Worm (Caenorhabditis elegans): Measurements from ENCODE around the gene qua-1.

Gene qua-1

ce11 chrII:8222309-8223065, 23.9 kb downstream of the qua-1 start, which contains the start of gene dab-1:
dab-1 (plus strand) TSS chrII:8222386.
- no peak for TF ChIP-seq F13C5.2 (tag; optimal IDR thresholded peaks at IDR 0.05)
- TF ChIP-seq ama-1 (optimal IDR thresholded peaks at IDR 0.05), result peak; percentile 80
- TF ChIP-seq hmg-4 (GFP tag; optimal IDR thresholded peaks at IDR 0.05), result peak; percentile 61
- 0 out of 2 replicates have a peak, but pooled peaks have one; percentile 55 for TF ChIP-seq sea-1 (GFP tag; conservative IDR thresholded peaks at IDR 0.05)
- TF ChIP-seq hnd-1 (tag; optimal IDR thresholded peaks at IDR 0.05), result no peak
- 0 out of 2 replicates have a peak, but pooled peaks have one; percentile 34 for TF ChIP-seq flt-1 (GFP tag; IDR thresholded peaks at IDR 0.05)

ce11 chrII:8223422-8223821, 24.8 kb downstream of the qua-1 start:
- TF ChIP-seq ceh-36 (tag; optimal IDR thresholded peaks at IDR 0.05) (no peak), F13C5.2 (tag; optimal IDR thresholded peaks at IDR 0.05) (no peak), flt-1 (GFP tag; IDR thresholded peaks at IDR 0.05) (no peak), hmg-4 (GFP tag; optimal IDR thresholded peaks at IDR 0.05) (peak; percentile 16), aly-1 (tag; optimal IDR thresholded peaks at IDR 0.05) (no peak)

- no peak for TF ChIP-seq tbx-11 (GFP tag; IDR thresholded peaks at IDR 0.05)
- no peak for TF ChIP-seq hnd-1 (tag; optimal IDR thresholded peaks at IDR 0.05)
- TF ChIP-seq tbx-37 (GFP tag; conservative IDR thresholded peaks at IDR 0.05), result no peak
- no peak for TF ChIP-seq aly-1 (tag; optimal IDR thresholded peaks at IDR 0.05)
- TF ChIP-seq pes-1 (GFP tag; IDR thresholded peaks at IDR 0.05), result no peak
- no peak for TF ChIP-seq sea-1 (GFP tag; conservative IDR thresholded peaks at IDR 0.05)
- no peak for TF ChIP-seq ets-7 (tag; optimal IDR thresholded peaks at IDR 0.05)
- no peak for TF ChIP-seq hmbx-1 (tag; optimal IDR thresholded peaks at IDR 0.05)
- TF ChIP-seq ceh-13 (GFP tag; optimal IDR thresholded peaks at IDR 0.05), result no peak
- TF ChIP-seq tra-4 (tag; optimal IDR thresholded peaks at IDR 0.05), result no peak
- TF ChIP-seq B0310.2 (tag; optimal IDR thresholded peaks at IDR 0.05), result no peak
- TF ChIP-seq flt-1 (GFP tag; IDR thresholded peaks at IDR 0.05), result no peak
- no peak for TF ChIP-seq ceh-36 (tag; optimal IDR thresholded peaks at IDR 0.05)
- TF ChIP-seq F13C5.2 (tag; optimal IDR thresholded peaks at IDR 0.05), result no peak
- no peak for TF ChIP-seq ama-1 (optimal IDR thresholded peaks at IDR 0.05)
- no peak for TF ChIP-seq hmg-4 (GFP tag; optimal IDR thresholded peaks at IDR 0.05)
Observed at ce11 chrII:8223945-8224344, 25.3 kb downstream of the qua-1 start.

- no peak for TF ChIP-seq scrt-1 (GFP tag; IDR thresholded peaks at IDR 0.05)
- no peak for TF ChIP-seq pes-1 (GFP tag; IDR thresholded peaks at IDR 0.05)
- TF ChIP-seq ceh-36 (tag; optimal IDR thresholded peaks at IDR 0.05), result no peak
- no peak for TF ChIP-seq ama-1 (optimal IDR thresholded peaks at IDR 0.05)
- no peak for TF ChIP-seq B0310.2 (tag; optimal IDR thresholded peaks at IDR 0.05)
- no peak for TF ChIP-seq ets-7 (tag; optimal IDR thresholded peaks at IDR 0.05)
- no peak for TF ChIP-seq F13C5.2 (tag; optimal IDR thresholded peaks at IDR 0.05)
- no peak for TF ChIP-seq hmbx-1 (tag; optimal IDR thresholded peaks at IDR 0.05)
- TF ChIP-seq hnd-1 (tag; optimal IDR thresholded peaks at IDR 0.05), result no peak
- TF ChIP-seq tbx-37 (GFP tag; conservative IDR thresholded peaks at IDR 0.05), result no peak
- TF ChIP-seq tra-4 (tag; optimal IDR thresholded peaks at IDR 0.05), result no peak
- TF ChIP-seq flt-1 (GFP tag; IDR thresholded peaks at IDR 0.05), result no peak
- no peak for TF ChIP-seq sea-1 (GFP tag; conservative IDR thresholded peaks at IDR 0.05)
- TF ChIP-seq tbx-11 (GFP tag; IDR thresholded peaks at IDR 0.05), result no peak
- no peak for TF ChIP-seq ceh-13 (GFP tag; optimal IDR thresholded peaks at IDR 0.05)
- TF ChIP-seq hmg-4 (GFP tag; optimal IDR thresholded peaks at IDR 0.05), result no peak
Observed at ce11 chrII:8224623-8225022, 26.0 kb downstream of the qua-1 start.

- TF ChIP-seq tbx-37 (GFP tag; conservative IDR thresholded peaks at IDR 0.05), result no peak
- no peak for TF ChIP-seq sea-1 (GFP tag; conservative IDR thresholded peaks at IDR 0.05)
- TF ChIP-seq B0310.2 (tag; optimal IDR thresholded peaks at IDR 0.05), result no peak
- no peak for TF ChIP-seq hmbx-1 (tag; optimal IDR thresholded peaks at IDR 0.05)
Observed at ce11 chrII:8225347-8225746, 26.7 kb downstream of the qua-1 start.

ce11 chrII:8225914-8226313, 27.3 kb downstream of the qua-1 start:
- no peak for TF ChIP-seq F13C5.2 (tag; optimal IDR thresholded peaks at IDR 0.05)
- TF ChIP-seq tra-4 (tag; optimal IDR thresholded peaks at IDR 0.05), result no peak
- TF ChIP-seq hmg-4 (GFP tag; optimal IDR thresholded peaks at IDR 0.05), result no peak
- no peak for TF ChIP-seq sea-1 (GFP tag; conservative IDR thresholded peaks at IDR 0.05)
- TF ChIP-seq pes-1 (GFP tag; IDR thresholded peaks at IDR 0.05), result no peak
- no peak for TF ChIP-seq tbx-37 (GFP tag; conservative IDR thresholded peaks at IDR 0.05)
- no peak for TF ChIP-seq aly-1 (tag; optimal IDR thresholded peaks at IDR 0.05)
- no peak for TF ChIP-seq hnd-1 (tag; optimal IDR thresholded peaks at IDR 0.05)
- no peak for TF ChIP-seq ceh-13 (GFP tag; optimal IDR thresholded peaks at IDR 0.05)
- TF ChIP-seq ama-1 (optimal IDR thresholded peaks at IDR 0.05), result no peak
- no peak for TF ChIP-seq tbx-11 (GFP tag; IDR thresholded peaks at IDR 0.05)
- TF ChIP-seq ceh-36 (tag; optimal IDR thresholded peaks at IDR 0.05), result no peak
- no peak for TF ChIP-seq scrt-1 (GFP tag; IDR thresholded peaks at IDR 0.05)
- TF ChIP-seq ets-7 (tag; optimal IDR thresholded peaks at IDR 0.05), result no peak
- no peak for TF ChIP-seq B0310.2 (tag; optimal IDR thresholded peaks at IDR 0.05)
- no peak for TF ChIP-seq hmbx-1 (tag; optimal IDR thresholded peaks at IDR 0.05)
- no peak for TF ChIP-seq flt-1 (GFP tag; IDR thresholded peaks at IDR 0.05)

ce11 chrII:8226475-8226874, 27.9 kb downstream of the qua-1 start:
- TF ChIP-seq F13C5.2 (tag; optimal IDR thresholded peaks at IDR 0.05) (no peak), ets-7 (tag; optimal IDR thresholded peaks at IDR 0.05) (no peak), ama-1 (optimal IDR thresholded peaks at IDR 0.05) (no peak), tbx-11 (GFP tag; IDR thresholded peaks at IDR 0.05) (no peak), ceh-13 (GFP tag; optimal IDR thresholded peaks at IDR 0.05) (no peak), aly-1 (tag; optimal IDR thresholded peaks at IDR 0.05) (no peak), flt-1 (GFP tag; IDR thresholded peaks at IDR 0.05) (no peak), B0310.2 (tag; optimal IDR thresholded peaks at IDR 0.05) (no peak), tra-4 (tag; optimal IDR thresholded peaks at IDR 0.05) (no peak), scrt-1 (GFP tag; IDR thresholded peaks at IDR 0.05) (no peak), pes-1 (GFP tag; IDR thresholded peaks at IDR 0.05) (no peak), ceh-36 (tag; optimal IDR thresholded peaks at IDR 0.05) (no peak), sea-1 (GFP tag; conservative IDR thresholded peaks at IDR 0.05) (no peak), hmbx-1 (tag; optimal IDR thresholded peaks at IDR 0.05) (no peak), hnd-1 (tag; optimal IDR thresholded peaks at IDR 0.05) (no peak), tbx-37 (GFP tag; conservative IDR thresholded peaks at IDR 0.05) (no peak), hmg-4 (GFP tag; optimal IDR thresholded peaks at IDR 0.05) (no peak)
